Comparison of ENCODE assay signal across 3 fruit fly cellular contexts in the genomic region with DNA sequence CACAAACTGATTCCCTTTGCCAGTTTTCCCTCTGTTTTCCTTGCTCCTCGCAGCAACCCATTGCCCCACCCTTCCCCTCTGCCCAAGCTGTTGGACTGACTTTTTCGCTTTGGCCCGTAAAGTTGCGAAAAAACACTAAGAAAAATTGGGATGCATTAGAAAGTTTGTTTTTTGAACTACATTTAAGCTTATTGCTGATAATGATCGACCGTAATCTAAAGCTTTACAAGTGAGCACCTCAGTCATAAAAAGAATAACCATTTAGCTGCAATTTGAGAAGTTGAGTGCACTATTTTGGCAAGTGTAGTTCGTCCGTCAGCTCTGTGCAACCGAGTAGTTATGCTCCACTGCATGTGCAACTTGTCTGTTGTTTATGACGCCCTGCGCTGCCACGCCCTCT.
TF ChIP-seq lines count a peak whose summit lies in the region.

No protein-coding gene starts in this region.

- no peak for TF ChIP-seq CTCF in whole organism, embryonic (GFP tag; optimal IDR thresholded peaks at IDR 0.05; lab: Kevin White, UChicago)

TF ChIP-seq in whole organism, embryonic, 481 proteins besides CTCF, POLR2A, EP300 and RAD21:
- peak; percentile 52; the same call in 1 of the 2 replicates for TF ChIP-seq Drgx (GFP tag; IDR thresholded peaks at IDR 0.05; lab: Robert Waterston, UW)
- TF ChIP-seq Dref (GFP tag; IDR thresholded peaks at IDR 0.05; lab: Robert Waterston, UW): no peak

TF ChIP-seq in whole organism, prepupa, 60 proteins besides CTCF, POLR2A, EP300 and RAD21:
- TF ChIP-seq Hr4 (GFP tag; optimal IDR thresholded peaks at IDR 0.05; lab: Kevin White, UChicago) (peak; percentile 67), CG10631 (GFP tag; optimal IDR thresholded peaks at IDR 0.05; lab: Kevin White, UChicago) (peak; percentile 22), CG3919 (GFP tag; optimal IDR thresholded peaks at IDR 0.05; lab: Kevin White, UChicago) (peak; percentile 38), acj6 (GFP tag; optimal IDR thresholded peaks at IDR 0.05; lab: Kevin White, UChicago) (peak; percentile 10), cyc (GFP tag; optimal IDR thresholded peaks at IDR 0.05; lab: Kevin White, UChicago) (no peak), CG6163 (GFP tag; IDR thresholded peaks at IDR 0.05; lab: Robert Waterston, UW) (peak; percentile 67; the same call in 2 of the 3 replicates), achi (GFP tag; optimal IDR thresholded peaks at IDR 0.05; lab: Kevin White, UChicago) (peak; percentile 29), Eip75B (GFP tag; optimal IDR thresholded peaks at IDR 0.05; lab: Kevin White, UChicago) (peak; percentile 5), CG6276 (GFP tag; optimal IDR thresholded peaks at IDR 0.05; lab: Kevin White, UChicago) (peak; percentile 51), Sox15 (GFP tag; optimal IDR thresholded peaks at IDR 0.05; lab: Kevin White, UChicago) (no peak), dac (GFP tag; optimal IDR thresholded peaks at IDR 0.05; lab: Kevin White, UChicago) (peak; percentile 36), pdm3 (GFP tag; optimal IDR thresholded peaks at IDR 0.05; lab: Kevin White, UChicago) (peak; percentile 29), Ets96B (tag; optimal IDR thresholded peaks at IDR 0.05; lab: Kevin White, UChicago) (peak; percentile 48), Eip93F (GFP tag; optimal IDR thresholded peaks at IDR 0.05; lab: Kevin White, UChicago) (no peak), esn (GFP tag; optimal IDR thresholded peaks at IDR 0.05; lab: Kevin White, UChicago) (no peak), CG1621 (tag; optimal IDR thresholded peaks at IDR 0.05; lab: Kevin White, UChicago) (peak; percentile 17), CG15336 (GFP tag; IDR thresholded peaks at IDR 0.05; lab: Robert Waterston, UW) (peak; percentile 68), Sox14 (GFP tag; optimal IDR thresholded peaks at IDR 0.05; lab: Kevin White, UChicago) (peak; percentile 16), CG8119 (GFP tag; IDR thresholded peaks at IDR 0.05; lab: Robert Waterston, UW) (peak; percentile 60), salr (GFP tag; optimal IDR thresholded peaks at IDR 0.05; lab: Kevin White, UChicago) (peak in 1 of 2 experiments; percentile 54), CG32006 (GFP tag; optimal IDR thresholded peaks at IDR 0.05; lab: Kevin White, UChicago) (peak; percentile 74), fd85E (GFP tag; optimal IDR thresholded peaks at IDR 0.05; lab: Kevin White, UChicago) (no peak), net (GFP tag; optimal IDR thresholded peaks at IDR 0.05; lab: Kevin White, UChicago) (peak; percentile 26), CG11762 (GFP tag; optimal IDR thresholded peaks at IDR 0.05; lab: Kevin White, UChicago; ENCODE audit: insufficient read depth) (no peak), CG10669 (GFP tag; optimal IDR thresholded peaks at IDR 0.05; lab: Kevin White, UChicago) (peak; percentile 20), CG3032 (tag; optimal IDR thresholded peaks at IDR 0.05; lab: Kevin White, UChicago) (no peak), OdsH (GFP tag; optimal IDR thresholded peaks at IDR 0.05; lab: Kevin White, UChicago) (peak; percentile 31), eg (GFP tag; IDR thresholded peaks at IDR 0.05; lab: Robert Waterston, UW) (peak; percentile 55; the same call in 2 of the 3 replicates), Hr38 (GFP tag; optimal IDR thresholded peaks at IDR 0.05; lab: Kevin White, UChicago) (no peak), Lpt (GFP tag; optimal IDR thresholded peaks at IDR 0.05; lab: Kevin White, UChicago) (peak; percentile 15), ss (GFP tag; optimal IDR thresholded peaks at IDR 0.05; lab: Kevin White, UChicago) (no peak), Smox (GFP tag; optimal IDR thresholded peaks at IDR 0.05; lab: Kevin White, UChicago) (no peak), svp (GFP tag; lab: Kevin White, UChicago) (peak; percentile 47), CG6854 (GFP tag; optimal IDR thresholded peaks at IDR 0.05; lab: Kevin White, UChicago) (no peak), CG4318 (GFP tag; optimal IDR thresholded peaks at IDR 0.05; lab: Kevin White, UChicago) (peak; percentile 29)

TF ChIP-seq in whole organism, pupa, 21 proteins besides CTCF, POLR2A, EP300 and RAD21:
- TF ChIP-seq rn (GFP tag; IDR thresholded peaks at IDR 0.05; lab: Robert Waterston, UW) (peak; percentile 8; the same call in 1 of the 2 replicates), CG17806 (tag; optimal IDR thresholded peaks at IDR 0.05; lab: Kevin White, UChicago) (peak; percentile 29), Pif1A (GFP tag; optimal IDR thresholded peaks at IDR 0.05; lab: Kevin White, UChicago) (peak; percentile 36), D1 (tag; optimal IDR thresholded peaks at IDR 0.05; lab: Kevin White, UChicago) (no peak), CG14655 (GFP tag; optimal IDR thresholded peaks at IDR 0.05; lab: Kevin White, UChicago) (peak; percentile 61), CG8159 (tag; optimal IDR thresholded peaks at IDR 0.05; lab: Kevin White, UChicago) (peak; percentile 39), CG10348 (GFP tag; IDR thresholded peaks at IDR 0.05; lab: Robert Waterston, UW) (no peak), gl (tag; optimal IDR thresholded peaks at IDR 0.05; lab: Kevin White, UChicago) (no peak), Snoo (tag; optimal IDR thresholded peaks at IDR 0.05; lab: Kevin White, UChicago) (no peak), CG4496 (GFP tag; IDR thresholded peaks at IDR 0.05; lab: Robert Waterston, UW) (peak; percentile 51; the same call in 2 of the 3 replicates), CG32121 (GFP tag; IDR thresholded peaks at IDR 0.05; lab: Robert Waterston, UW) (no peak), CG9948 (tag; optimal IDR thresholded peaks at IDR 0.05; lab: Kevin White, UChicago) (peak; percentile 26), Ets98B (GFP tag; IDR thresholded peaks at IDR 0.05; lab: Robert Waterston, UW) (0 out of 2 replicates have a peak, but pooled peaks have one; percentile 38), fd96Ca (GFP tag; IDR thresholded peaks at IDR 0.05; lab: Robert Waterston, UW) (peak; percentile 65; the same call in 2 of the 3 replicates), CG12605 (GFP tag; IDR thresholded peaks at IDR 0.05; lab: Robert Waterston, UW) (no peak), CG13204 (GFP tag; optimal IDR thresholded peaks at IDR 0.05; lab: Kevin White, UChicago) (no peak), CG34367 (tag; optimal IDR thresholded peaks at IDR 0.05; lab: Kevin White, UChicago) (no peak), CG15710 (tag; optimal IDR thresholded peaks at IDR 0.05; lab: Kevin White, UChicago) (no peak), CG8301 (tag; optimal IDR thresholded peaks at IDR 0.05; lab: Kevin White, UChicago) (peak; percentile 60)
